Worm (Caenorhabditis elegans): ENCODE measurements around the gene spig-6.

spig-6 gene

ce11 chrV:16459377-16459776, 22.0 kb upstream of the spig-6 start:
- TF ChIP-seq nhr-25 (tag; optimal IDR thresholded peaks at IDR 0.05): no peak
- TF ChIP-seq crh-2 (tag; optimal IDR thresholded peaks at IDR 0.05): no peak

- TF ChIP-seq aly-2 (tag; optimal IDR thresholded peaks at IDR 0.05) (no peak), ztf-4 (tag; optimal IDR thresholded peaks at IDR 0.05) (no peak), nhr-25 (tag; optimal IDR thresholded peaks at IDR 0.05) (no peak), sma-3 (GFP tag; optimal IDR thresholded peaks at IDR 0.05) (no peak), lin-39 (tag; optimal IDR thresholded peaks at IDR 0.05) (no peak), nhr-12 (tag; optimal IDR thresholded peaks at IDR 0.05) (no peak), lin-11 (tag; optimal IDR thresholded peaks at IDR 0.05) (no peak), zag-1 (tag; optimal IDR thresholded peaks at IDR 0.05) (no peak), gmeb-1 (tag; optimal IDR thresholded peaks at IDR 0.05) (no peak)
These were observed 20.5 kb upstream of the spig-6 start, which contains the start of gene srh-142 for ce11 chrV:16460866-16461265. TSS of gene srh-142 (minus strand) at chrV:16460966.

ce11 chrV:16467840-16468239, 13.5 kb upstream of the spig-6 start, which contains the start of gene sru-44:
TSS of gene sru-44 (minus strand) at chrV:16467940.
- TF ChIP-seq nhr-129 (tag; optimal IDR thresholded peaks at IDR 0.05): no peak
- no peak for TF ChIP-seq sma-9 (GFP tag; optimal IDR thresholded peaks at IDR 0.05)
- no peak for TF ChIP-seq sma-9 (tag; optimal IDR thresholded peaks at IDR 0.05)
- TF ChIP-seq C34F6.9 (tag; optimal IDR thresholded peaks at IDR 0.05): no peak
- no peak for TF ChIP-seq unc-39 (tag; optimal IDR thresholded peaks at IDR 0.05)
- no peak for TF ChIP-seq mab-5 (tag; optimal IDR thresholded peaks at IDR 0.05)
- no peak for TF ChIP-seq unc-62 (GFP tag; optimal IDR thresholded peaks at IDR 0.05)
- no peak for TF ChIP-seq mbf-1 (tag; optimal IDR thresholded peaks at IDR 0.05)
- TF ChIP-seq lsy-2 (tag; optimal IDR thresholded peaks at IDR 0.05): no peak
- TF ChIP-seq aly-2 (tag; optimal IDR thresholded peaks at IDR 0.05): no peak
- no peak for TF ChIP-seq elt-1 (tag; optimal IDR thresholded peaks at IDR 0.05)
- no peak for TF ChIP-seq nhr-12 (tag; optimal IDR thresholded peaks at IDR 0.05)
- TF ChIP-seq nhr-11 (tag; optimal IDR thresholded peaks at IDR 0.05): no peak
- no peak for TF ChIP-seq skn-1 (tag; optimal IDR thresholded peaks at IDR 0.05)
- no peak for TF ChIP-seq nhr-21 (tag; optimal IDR thresholded peaks at IDR 0.05)

ce11 chrV:16470916-16471315, 10.5 kb upstream of the spig-6 start, which contains the start of gene srh-138:
TSS of gene srh-138 (minus strand) at chrV:16471016.
- no peak for TF ChIP-seq gmeb-1 (tag; optimal IDR thresholded peaks at IDR 0.05)
- TF ChIP-seq sma-9 (GFP tag; optimal IDR thresholded peaks at IDR 0.05): no peak
- TF ChIP-seq sma-9 (tag; optimal IDR thresholded peaks at IDR 0.05): no peak
- no peak for TF ChIP-seq nhr-129 (tag; optimal IDR thresholded peaks at IDR 0.05)
- no peak for TF ChIP-seq crh-2 (tag; optimal IDR thresholded peaks at IDR 0.05)
- TF ChIP-seq nhr-10 (tag; optimal IDR thresholded peaks at IDR 0.05): no peak

- TF ChIP-seq snpc-4 (tag; optimal IDR thresholded peaks at IDR 0.05) (no peak), unc-39 (tag; optimal IDR thresholded peaks at IDR 0.05) (no peak), ztf-1 (GFP tag; conservative IDR thresholded peaks at IDR 0.05) (no peak), F13H6.1 (tag; optimal IDR thresholded peaks at IDR 0.05) (no peak), ztf-11 (tag; optimal IDR thresholded peaks at IDR 0.05) (no peak), nhr-77 (tag; optimal IDR thresholded peaks at IDR 0.05) (no peak), egl-27 (tag; optimal IDR thresholded peaks at IDR 0.05) (no peak), fos-1 (tag; optimal IDR thresholded peaks at IDR 0.05) (no peak)
These were observed 9.3 kb upstream of the spig-6 start, which contains the start of gene srw-35 for ce11 chrV:16471995-16472563. TSS of gene srw-35 (plus strand) at chrV:16472513.

- TF ChIP-seq nhr-21 (tag; optimal IDR thresholded peaks at IDR 0.05) (no peak), unc-55 (GFP tag; optimal IDR thresholded peaks at IDR 0.05) (no peak), mab-5 (tag; optimal IDR thresholded peaks at IDR 0.05) (no peak), ztf-11 (tag; optimal IDR thresholded peaks at IDR 0.05) (no peak), zag-1 (tag; optimal IDR thresholded peaks at IDR 0.05) (no peak), nhr-10 (tag; optimal IDR thresholded peaks at IDR 0.05) (no peak), gmeb-1 (tag; optimal IDR thresholded peaks at IDR 0.05) (no peak), lin-13 (GFP tag; optimal IDR thresholded peaks at IDR 0.05) (no peak), blmp-1 (tag; optimal IDR thresholded peaks at IDR 0.05; ENCODE audit: insufficient read depth) (no peak), alr-1 (tag; optimal IDR thresholded peaks at IDR 0.05) (no peak), ztf-4 (tag; optimal IDR thresholded peaks at IDR 0.05) (no peak)
These were observed 2.1 kb upstream of the spig-6 start, which contains the start of gene T08G3.11 for ce11 chrV:16479275-16479674. TSS of gene T08G3.11 (minus strand) at chrV:16479375.
